Worm (Caenorhabditis elegans) whole organism, L4 larva: ENCODE measurements around the gene M163.22.

Experiments
- R02D3.7 ChIP-seq: fragments of 150-350 bp; sonication (generic microtip); optimal IDR thresholded peaks from 3 replicates; lab custom pipeline; 2014; ENCODE audit warnings: missing biosample characterization, missing genetic modification characterization
- T26A8.4 ChIP-seq: fragments of 200-800 bp; sonication (Bioruptor generic); IDR thresholded peaks from 2 replicates; pipeline ENCODE4 v1.3.6; 2022; ENCODE audit warnings: missing genetic modification characterization, missing compliant biosample characterization
- Y5F2A.4 ChIP-seq: fragments of 200-800 bp; sonication (Bioruptor generic); optimal IDR thresholded peaks from 2 replicates; lab custom pipeline; 2018; ENCODE audit warnings: mild to moderate bottlenecking, missing genetic modification characterization, missing compliant biosample characterization
- aha-1 ChIP-seq: fragments of 150-350 bp; peaks from one replicate; lab custom pipeline; 2014; ENCODE audit warnings: missing biosample characterization, missing genetic modification characterization
- ama-1 ChIP-seq: fragments of 150-350 bp; optimal IDR thresholded peaks from 2 replicates; lab custom pipeline; 2014; ENCODE audit warnings: inconsistent platforms, mixed read lengths
- arid-1 ChIP-seq: fragments of 200-800 bp; sonication (Bioruptor generic); conservative IDR thresholded peaks from 2 replicates; pipeline ENCODE4 v1.3.6; 2022; ENCODE audit warnings: missing genetic modification reagents, missing genetic modification characterization, missing compliant biosample characterization
- attf-4 ChIP-seq: sonication (generic microtip); optimal IDR thresholded peaks from 3 replicates; lab custom pipeline; 2017; ENCODE audit warnings: missing biosample characterization, missing genetic modification characterization
- ceh-20 ChIP-seq: fragments of 200-800 bp; sonication (Bioruptor generic); IDR thresholded peaks from 2 replicates; pipeline ENCODE4 v1.3.6; 2022; ENCODE audit warnings: missing genetic modification reagents, missing genetic modification characterization, missing compliant biosample characterization
- daf-16 ChIP-seq, 3 experiments: sonication (generic microtip); optimal IDR thresholded peaks; 2 replicates each; lab custom pipeline; 2016 to 2017; ENCODE audit warnings: missing genetic modification characterization in 3 of 3, missing genetic modification reagents in 3 of 3, mild to moderate bottlenecking in 2 of 3, missing compliant biosample characterization in 2 of 3, missing biosample characterization in 1 of 3, moderate library complexity in 1 of 3
- dmd-6 ChIP-seq: fragments of 200-800 bp; sonication (Bioruptor generic); IDR thresholded peaks from 2 replicates; pipeline ENCODE4 v1.3.6; 2022; ENCODE audit warnings: missing genetic modification reagents, missing genetic modification characterization, missing compliant biosample characterization
- dmd-9 ChIP-seq: fragments of 200-800 bp; sonication (Bioruptor generic); IDR thresholded peaks from 2 replicates; pipeline ENCODE4 v1.3.6; 2022; ENCODE audit warnings: missing genetic modification reagents, missing genetic modification characterization, missing compliant biosample characterization
- dpl-1 ChIP-seq: fragments of 150-350 bp; optimal IDR thresholded peaks from 2 replicates; lab custom pipeline; 2014; ENCODE audit warnings: missing biosample characterization, missing genetic modification reagents, missing genetic modification characterization
- dve-1 ChIP-seq: sonication (generic microtip); optimal IDR thresholded peaks from 2 replicates; lab custom pipeline; 2017; ENCODE audit warnings: antibody characterized with exemption, mild to moderate bottlenecking, missing genetic modification characterization, missing compliant biosample characterization; ENCODE audit not compliant: insufficient read depth
- gei-8 ChIP-seq: fragments of 200-800 bp; sonication (Bioruptor generic); optimal IDR thresholded peaks from 2 replicates; lab custom pipeline; 2018; ENCODE audit warnings: mild to moderate bottlenecking, missing genetic modification characterization, missing compliant biosample characterization
- hif-1 ChIP-seq, 2 experiments: sonication (generic microtip); optimal IDR thresholded peaks; 2 replicates each; lab custom pipeline; 2016 to 2017; ENCODE audit warnings: missing compliant biosample characterization in 2 of 2, missing genetic modification characterization in 2 of 2, missing genetic modification reagents in 2 of 2, missing genotype in 2 of 2, mild to moderate bottlenecking in 1 of 2
- hlh-11 ChIP-seq: fragments of 200-800 bp; sonication (Bioruptor generic); optimal IDR thresholded peaks from 2 replicates; lab custom pipeline; 2018; ENCODE audit warnings: mild to moderate bottlenecking, missing genetic modification characterization, missing compliant biosample characterization
- hlh-30 ChIP-seq: sonication (generic microtip); optimal IDR thresholded peaks from 2 replicates; lab custom pipeline; 2017; ENCODE audit warnings: antibody characterized with exemption, mild to moderate bottlenecking, missing genetic modification characterization, missing compliant biosample characterization; ENCODE audit not compliant: insufficient read depth
- hmg-1.1 ChIP-seq: fragments of 200-800 bp; sonication (Bioruptor generic); IDR thresholded peaks from 2 replicates; pipeline ENCODE4 v1.3.6; 2022; ENCODE audit warnings: missing genetic modification reagents, missing genetic modification characterization, missing compliant biosample characterization
- lsy-2 ChIP-seq, 2 experiments: fragments of 150-350 bp in 1 of 2; sonication (generic microtip) in 1 of 2; optimal IDR thresholded peaks; 2 replicates each; lab custom pipeline; 2014 to 2017; ENCODE audit warnings: missing biosample characterization in 2 of 2, missing genetic modification characterization in 2 of 2
- mdl-1 ChIP-seq, 2 experiments: fragments of 150-350 bp in 1 of 2; sonication (generic microtip) in 1 of 2; optimal IDR thresholded peaks; 2 replicates each; lab custom pipeline; 2014 to 2017; ENCODE audit warnings: missing biosample characterization in 2 of 2, missing genetic modification characterization in 2 of 2
- mep-1 ChIP-seq: fragments of 150-350 bp; sonication (generic microtip); optimal IDR thresholded peaks from 3 replicates; lab custom pipeline; 2014; ENCODE audit warnings: missing biosample characterization, missing genetic modification characterization
- mxl-3 ChIP-seq: fragments of 200-800 bp; sonication (Bioruptor generic); optimal IDR thresholded peaks from 2 replicates; lab custom pipeline; 2018; ENCODE audit warnings: mild to moderate bottlenecking, missing genetic modification characterization, missing compliant biosample characterization
- nhr-11 ChIP-seq: fragments of 150-350 bp; optimal IDR thresholded peaks from 2 replicates; lab custom pipeline; 2014; ENCODE audit warnings: missing biosample characterization, missing genetic modification characterization
- nhr-111 ChIP-seq: fragments of 200-800 bp; sonication (Bioruptor generic); optimal IDR thresholded peaks from 2 replicates; lab custom pipeline; 2018; ENCODE audit warnings: mild to moderate bottlenecking, missing genetic modification characterization, missing compliant biosample characterization
- nhr-28 ChIP-seq: fragments of 150-350 bp; optimal IDR thresholded peaks from 2 replicates; lab custom pipeline; 2014; ENCODE audit warnings: missing biosample characterization, missing genetic modification characterization
- nhr-48 ChIP-seq: sonication (generic microtip); optimal IDR thresholded peaks from 2 replicates; lab custom pipeline; 2016; ENCODE audit warnings: mild to moderate bottlenecking, missing genetic modification characterization, missing compliant biosample characterization
- nhr-77 ChIP-seq: fragments of 150-350 bp; optimal IDR thresholded peaks from 2 replicates; lab custom pipeline; 2014; ENCODE audit warnings: missing biosample characterization, missing genetic modification characterization
- pqm-1 ChIP-seq: sonication (generic microtip); optimal IDR thresholded peaks from 2 replicates; lab custom pipeline; 2017; ENCODE audit warnings: missing biosample characterization, missing genetic modification characterization
- set-16 ChIP-seq: fragments of 200-800 bp; sonication (Bioruptor generic); IDR thresholded peaks from 2 replicates; pipeline ENCODE4 v1.3.6; 2022; ENCODE audit warnings: missing genetic modification reagents, missing genetic modification characterization, missing compliant biosample characterization
- skn-1 ChIP-seq: fragments of 150-350 bp; optimal IDR thresholded peaks from 2 replicates; lab custom pipeline; 2014; ENCODE audit warnings: missing biosample characterization, missing genetic modification characterization
- snpc-1.2 ChIP-seq: fragments of 200-800 bp; sonication (Bioruptor generic); IDR thresholded peaks from 2 replicates; pipeline ENCODE4 v1.3.6; 2022; ENCODE audit warnings: missing genetic modification reagents, missing genetic modification characterization, missing compliant biosample characterization
- tra-1 ChIP-seq: fragments of 200-800 bp; sonication (Bioruptor generic); IDR thresholded peaks from 2 replicates; pipeline ENCODE4 v1.3.6; 2022; ENCODE audit warnings: missing genetic modification reagents, missing genetic modification characterization, missing compliant biosample characterization
- unc-62 ChIP-seq, 3 experiments: fragments of 150-350 bp in 1 of 3; sonication (generic microtip); optimal IDR thresholded peaks in 2 of 3; peaks in 1 of 3; 1 replicate in 1 of 3; 2 replicates in 2 of 3; lab custom pipeline; 2014 to 2017; ENCODE audit warnings: missing biosample characterization in 3 of 3, missing genetic modification characterization in 3 of 3, missing genetic modification reagents in 3 of 3, missing genotype in 1 of 3
- zip-2 ChIP-seq: fragments of 150-350 bp; optimal IDR thresholded peaks from 2 replicates; lab custom pipeline; 2014; ENCODE audit warnings: missing biosample characterization, missing genetic modification characterization

Gene M163.22

ce11 chrX:14507992-14508391 is 42.3 kb downstream of the M163.22 start:
- TF ChIP-seq dmd-6 (GFP tag; lab: Robert Waterston, UW) (peak; percentile 59), hlh-11 (tag; lab: Kevin White, UChicago) (peak; percentile 46), mxl-3 (GFP tag; lab: Kevin White, UChicago) (peak; percentile 73), hlh-30 (tag; lab: Kevin White, UChicago) (peak; percentile 37), hmg-1.1 (no peak), nhr-28 (peak; percentile 48), unc-62 (GFP tag; optimal IDR thresholded peaks at IDR 0.05 in 1 of 2; lab: Kevin White, UChicago) (peak in 1 of 2 experiments; percentile 8), unc-62 (tag; optimal IDR thresholded peaks at IDR 0.05; lab: Kevin White, UChicago) (no peak), nhr-48 (tag; lab: Kevin White, UChicago) (peak; percentile 38), mep-1 (tag; lab: Kevin White, UChicago) (no peak), ceh-20 (0 out of 2 replicates have a peak, but pooled peaks have one; percentile 28), tra-1 (GFP tag; lab: Robert Waterston, UW) (0 out of 2 replicates have a peak, but pooled peaks have one; percentile 40), nhr-111 (no peak), gei-8 (no peak), T26A8.4 (no peak), aha-1 (peak; percentile 90), dmd-9 (no peak), mdl-1 (tag; optimal IDR thresholded peaks at IDR 0.05; lab: Kevin White, UChicago) (peak in 1 of 2 experiments; percentile 43), ama-1 (lab: Kevin White, UChicago) (no peak), skn-1 (tag; lab: Kevin White, UChicago) (no peak), snpc-1.2 (GFP tag; lab: Robert Waterston, UW) (no peak), R02D3.7 (no peak), daf-16 (GFP tag; optimal IDR thresholded peaks at IDR 0.05; lab: Kevin White, UChicago) (no peak), daf-16 (tag; optimal IDR thresholded peaks at IDR 0.05; lab: Kevin White, UChicago) (no peak), set-16 (GFP tag; lab: Robert Waterston, UW) (0 out of 2 replicates have a peak, but pooled peaks have one; percentile 11)

DNA sequence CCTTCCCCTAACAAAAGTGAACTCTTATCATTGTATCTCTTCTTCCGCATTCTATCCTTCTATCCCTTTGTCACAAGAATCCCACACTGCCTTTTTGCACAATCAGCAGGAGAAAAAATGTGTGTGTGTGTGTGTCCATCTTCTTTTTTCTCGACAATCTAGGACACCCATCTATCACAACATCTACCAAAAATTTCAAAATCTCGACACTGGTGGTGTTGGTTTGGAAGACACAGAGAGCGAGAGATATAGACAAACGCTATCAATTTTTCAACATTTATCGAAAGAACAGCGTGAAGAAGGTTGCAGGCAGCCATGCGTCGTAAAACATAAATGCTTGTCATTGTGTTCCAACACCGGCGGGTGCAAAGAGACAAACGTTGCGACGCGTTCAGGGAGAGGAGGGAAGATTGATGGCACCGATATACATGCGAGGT is 43.1 kb downstream of the M163.22 start:
- peak; percentile 39 for TF ChIP-seq nhr-48 (tag; lab: Kevin White, UChicago)
- TF ChIP-seq mdl-1 (tag; optimal IDR thresholded peaks at IDR 0.05; lab: Kevin White, UChicago): peak in 1 of 2 experiments; percentile 61
- peak; percentile 74 for TF ChIP-seq dmd-6 (GFP tag; lab: Robert Waterston, UW)
- TF ChIP-seq hif-1 (tag; optimal IDR thresholded peaks at IDR 0.05; lab: Kevin White, UChicago): peak in 1 of 2 experiments; percentile 7
- TF ChIP-seq attf-4: no peak
- no peak for TF ChIP-seq skn-1 (tag; lab: Kevin White, UChicago)
- peak; percentile 83 for TF ChIP-seq nhr-11 (tag; lab: Kevin White, UChicago)
- peak in 1 of 2 experiments; percentile 100 for TF ChIP-seq unc-62 (GFP tag; optimal IDR thresholded peaks at IDR 0.05 in 1 of 2; lab: Kevin White, UChicago)
- TF ChIP-seq unc-62 (tag; optimal IDR thresholded peaks at IDR 0.05; lab: Kevin White, UChicago): no peak
- TF ChIP-seq dpl-1 (GFP tag; lab: Kevin White, UChicago): peak; percentile 20
- TF ChIP-seq Y5F2A.4 (GFP tag; lab: Kevin White, UChicago): no peak
- TF ChIP-seq mep-1 (tag; lab: Kevin White, UChicago): peak; percentile 2
- TF ChIP-seq daf-16 (GFP tag; optimal IDR thresholded peaks at IDR 0.05; lab: Kevin White, UChicago): peak in 1 of 2 experiments; percentile 30
- TF ChIP-seq daf-16 (tag; optimal IDR thresholded peaks at IDR 0.05; lab: Kevin White, UChicago): no peak
- TF ChIP-seq nhr-28: peak; percentile 89
- peak in 1 of 2 experiments; percentile 43 for TF ChIP-seq lsy-2 (tag; optimal IDR thresholded peaks at IDR 0.05; lab: Kevin White, UChicago)
- TF ChIP-seq pqm-1: no peak
- TF ChIP-seq dve-1 (tag; lab: Kevin White, UChicago): peak; percentile 45
- peak; percentile 70 for TF ChIP-seq mxl-3 (GFP tag; lab: Kevin White, UChicago)
- peak; percentile 69 for TF ChIP-seq hlh-30 (tag; lab: Kevin White, UChicago)
- TF ChIP-seq nhr-77 (tag; lab: Kevin White, UChicago): peak; percentile 17
- TF ChIP-seq nhr-111: no peak
- peak; percentile 70 for TF ChIP-seq tra-1 (GFP tag; lab: Robert Waterston, UW)
- no peak for TF ChIP-seq arid-1 (GFP tag; lab: Robert Waterston, UW)
- TF ChIP-seq hlh-11 (tag; lab: Kevin White, UChicago): peak; percentile 86

DNA sequence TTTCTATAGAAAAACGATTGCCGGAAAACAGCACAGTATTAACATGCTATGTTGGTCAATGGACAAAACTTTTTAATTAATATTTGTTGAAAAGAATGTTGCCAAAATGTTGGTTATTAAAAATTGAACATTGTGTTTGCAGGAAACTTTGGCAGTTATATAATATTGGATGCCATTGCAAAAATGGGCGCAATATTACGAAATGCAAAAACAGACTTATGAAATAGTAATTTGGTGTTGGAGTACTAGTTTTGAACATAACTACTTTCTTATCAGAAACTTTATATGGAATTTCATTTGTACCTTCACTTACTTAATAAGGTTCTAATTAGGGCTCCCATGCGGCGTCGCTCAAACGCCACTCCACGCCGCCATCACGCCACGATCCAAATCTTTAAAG is 44.7 kb downstream of the M163.22 start:
- TF ChIP-seq zip-2 (tag; lab: Kevin White, UChicago): peak; percentile 93
- no peak for TF ChIP-seq dve-1 (tag; lab: Kevin White, UChicago)
- TF ChIP-seq, all 104 proteins: peak for 1
